Fruit fly (Drosophila melanogaster) whole organism, wandering third instar larva: ENCODE measurements around the gene CG10674.
A peak's percentile ranks its signal among the peaks of the same experiment; 100 is the strongest.

ENCODE experiments used
- Abd-B ChIP-seq: fragments of >200 bp; optimal IDR thresholded peaks from 2 replicates; lab custom pipeline; 2017; ENCODE audit warnings: missing biosample characterization, missing genetic modification characterization
- CG32264 ChIP-seq: fragments of 200-800 bp; sonication (Bioruptor generic); optimal IDR thresholded peaks from 2 replicates; lab custom pipeline; 2016; ENCODE audit warnings: missing biosample characterization, missing genetic modification characterization
- CG9705 ChIP-seq: fragments of 200-800 bp; sonication (Bioruptor generic); optimal IDR thresholded peaks from 2 replicates; lab custom pipeline; 2018; ENCODE audit warnings: missing biosample characterization, mild to moderate bottlenecking, missing genetic modification characterization
- CrebA ChIP-seq: fragments of 200-800 bp; sonication (Bioruptor generic); optimal IDR thresholded peaks from 2 replicates; lab custom pipeline; 2016; ENCODE audit warnings: missing biosample characterization, mild to moderate bottlenecking, missing genetic modification characterization, borderline replicate concordance
- Dfd ChIP-seq: fragments of >200 bp; optimal IDR thresholded peaks from 2 replicates; lab custom pipeline; 2017; ENCODE audit warnings: missing biosample characterization, missing genetic modification characterization
- Dif ChIP-seq: fragments of 200-275, 200-300 bp; sonication (Bioruptor generic); optimal IDR thresholded peaks from 2 replicates; lab custom pipeline; 2018; ENCODE audit warnings: missing biosample characterization, missing genetic modification characterization; ENCODE audit not compliant: partially characterized antibody
- GATAd ChIP-seq: sonication (Bioruptor generic); optimal IDR thresholded peaks from 2 replicates; lab custom pipeline; 2016; ENCODE audit warnings: missing biosample characterization, missing genetic modification characterization
- HLH106 ChIP-seq: fragments of 200-800 bp; optimal IDR thresholded peaks from 3 replicates; lab custom pipeline; 2019; ENCODE audit warnings: missing biosample characterization, mild to moderate bottlenecking, missing genetic modification characterization, moderate library complexity
- Hnf4 ChIP-seq: fragments of 200-800 bp; sonication (Bioruptor generic); optimal IDR thresholded peaks from 2 replicates; lab custom pipeline; 2016; ENCODE audit warnings: missing biosample characterization, mild to moderate bottlenecking, missing genetic modification characterization
- Hr78 ChIP-seq: fragments of >200 bp; optimal IDR thresholded peaks from 2 replicates; lab custom pipeline; 2017; ENCODE audit warnings: missing biosample characterization, missing genetic modification characterization
- Hr83 ChIP-seq: fragments of 200-300 bp; sonication (Bioruptor generic); optimal IDR thresholded peaks from 2 replicates; lab custom pipeline; 2016; ENCODE audit warnings: missing biosample characterization, mild to moderate bottlenecking, missing genetic modification characterization, moderate library complexity; ENCODE audit not compliant: poor library complexity, severe bottlenecking
- Jra ChIP-seq: sonication (Bioruptor generic); optimal IDR thresholded peaks from 2 replicates; lab custom pipeline; 2016; ENCODE audit warnings: missing biosample characterization, missing genetic modification characterization
- Mio ChIP-seq: sonication (Bioruptor generic); optimal IDR thresholded peaks from 2 replicates; lab custom pipeline; 2016; ENCODE audit warnings: missing biosample characterization, missing genetic modification characterization
- Myc ChIP-seq: fragments of >200 bp; optimal IDR thresholded peaks from 2 replicates; lab custom pipeline; 2017
- N ChIP-seq: fragments of >200 bp; optimal IDR thresholded peaks from 2 replicates; lab custom pipeline; 2018; ENCODE audit warnings: missing biosample characterization, missing external identifiers, missing genetic modification characterization
- OdsH ChIP-seq: fragments of 200-800 bp; sonication (Bioruptor generic); optimal IDR thresholded peaks from 2 replicates; lab custom pipeline; 2016; ENCODE audit warnings: missing biosample characterization, mild to moderate bottlenecking, missing genetic modification characterization
- Rel ChIP-seq, 2 experiments: fragments of 200-800 bp; sonication (Bioruptor generic) in 1 of 2; optimal IDR thresholded peaks; 2 replicates in 1 of 2; 3 replicates in 1 of 2; lab custom pipeline; 2016 to 2019; ENCODE audit warnings: mild to moderate bottlenecking in 2 of 2, missing biosample characterization in 2 of 2, missing genetic modification characterization in 2 of 2, moderate library complexity in 1 of 2
- Sp1 ChIP-seq: fragments of 200-800 bp; sonication (Bioruptor generic); optimal IDR thresholded peaks from 3 replicates; lab custom pipeline; 2019; ENCODE audit warnings: missing biosample characterization, mild to moderate bottlenecking, missing genetic modification characterization, moderate library complexity
- Vsx2 ChIP-seq: fragments of 200-300, 225-300 bp; sonication (Bioruptor generic); optimal IDR thresholded peaks from 2 replicates; lab custom pipeline; 2018; ENCODE audit warnings: missing biosample characterization, missing genetic modification characterization; ENCODE audit not compliant: partially characterized antibody
- br ChIP-seq: fragments of 200-800 bp; sonication (Bioruptor generic); optimal IDR thresholded peaks from 2 replicates; lab custom pipeline; 2016; ENCODE audit warnings: missing biosample characterization, missing genetic modification characterization
- brk ChIP-seq: fragments of 200-800 bp; sonication (Bioruptor generic); optimal IDR thresholded peaks from 2 replicates; lab custom pipeline; 2016; ENCODE audit warnings: missing biosample characterization, mild to moderate bottlenecking, missing genetic modification characterization
- dl ChIP-seq, 2 experiments: fragments of 175-275, 200-275 bp in 1 of 2; fragments of 200-275 bp in 1 of 2; sonication (Bioruptor generic); optimal IDR thresholded peaks; lab custom pipeline; 2018; ENCODE audit warnings: mild to moderate bottlenecking in 2 of 2, missing biosample characterization in 2 of 2, missing genetic modification characterization in 2 of 2, moderate library complexity in 2 of 2; ENCODE audit not compliant: partially characterized antibody in 2 of 2, insufficient read depth in 1 of 2
- dmrt93B ChIP-seq: fragments of 200-800 bp; sonication (Bioruptor generic); optimal IDR thresholded peaks from 2 replicates; lab custom pipeline; 2018; ENCODE audit warnings: missing biosample characterization, mild to moderate bottlenecking, missing genetic modification characterization
- dsf ChIP-seq: sonication (Bioruptor generic); optimal IDR thresholded peaks from 2 replicates; lab custom pipeline; 2016; ENCODE audit warnings: missing biosample characterization, missing genetic modification characterization, borderline replicate concordance
- ey ChIP-seq: fragments of 200-800 bp; sonication (Bioruptor generic); optimal IDR thresholded peaks from 2 replicates; lab custom pipeline; 2016; ENCODE audit warnings: missing biosample characterization, missing genetic modification characterization
- foxo ChIP-seq, 2 experiments: fragments of 200-800 bp; sonication (Bioruptor generic); optimal IDR thresholded peaks; 2 replicates in 1 of 2; 3 replicates in 1 of 2; lab custom pipeline; 2016 to 2017; ENCODE audit warnings: missing biosample characterization in 2 of 2, missing genetic modification characterization in 2 of 2
- fru ChIP-seq: fragments of 200-800 bp; sonication (Bioruptor generic); optimal IDR thresholded peaks from 3 replicates; lab custom pipeline; 2016; ENCODE audit warnings: missing biosample characterization, mild to moderate bottlenecking, missing genetic modification characterization
- h ChIP-seq: fragments of 200-800 bp; sonication (Bioruptor generic); optimal IDR thresholded peaks from 3 replicates; lab custom pipeline; 2016; ENCODE audit warnings: missing biosample characterization, mild to moderate bottlenecking, missing genetic modification characterization
- jim ChIP-seq: fragments of 175-275, 200-325 bp; sonication (Bioruptor generic); optimal IDR thresholded peaks from 2 replicates; lab custom pipeline; 2016; ENCODE audit warnings: missing biosample characterization, mild to moderate bottlenecking, missing genetic modification characterization
- lola ChIP-seq: fragments of >200 bp; optimal IDR thresholded peaks from 2 replicates; lab custom pipeline; 2017; ENCODE audit warnings: missing biosample characterization, missing genetic modification characterization
- pan ChIP-seq: fragments of >200 bp; optimal IDR thresholded peaks from 2 replicates; lab custom pipeline; 2017
- psq ChIP-seq: fragments of 200-800 bp; sonication (Bioruptor generic); optimal IDR thresholded peaks from 3 replicates; lab custom pipeline; 2017; ENCODE audit warnings: missing biosample characterization, mild to moderate bottlenecking, missing genetic modification characterization, moderate library complexity
- rgr ChIP-seq: fragments of 200-800 bp; sonication (Bioruptor generic); optimal IDR thresholded peaks from 3 replicates; lab custom pipeline; 2016; ENCODE audit warnings: missing biosample characterization, mild to moderate bottlenecking, missing genetic modification characterization
- sage ChIP-seq: fragments of 200-800 bp; sonication (Bioruptor generic); optimal IDR thresholded peaks from 2 replicates; lab custom pipeline; 2016; ENCODE audit warnings: missing biosample characterization, mild to moderate bottlenecking, missing genetic modification characterization
- sv ChIP-seq: fragments of 200-800 bp; sonication (Bioruptor generic); optimal IDR thresholded peaks from 3 replicates; lab custom pipeline; 2016; ENCODE audit warnings: missing biosample characterization, missing genetic modification characterization
- tai ChIP-seq: sonication (Bioruptor generic); optimal IDR thresholded peaks from 2 replicates; lab custom pipeline; 2016; ENCODE audit warnings: missing biosample characterization, missing genetic modification characterization
- usp ChIP-seq: fragments of >200 bp; optimal IDR thresholded peaks from 2 replicates; lab custom pipeline; 2017; ENCODE audit warnings: missing biosample characterization, missing genetic modification characterization
- woc ChIP-seq: sonication (Bioruptor generic); optimal IDR thresholded peaks from 2 replicates; lab custom pipeline; 2016; ENCODE audit warnings: missing biosample characterization, mild to moderate bottlenecking, missing genetic modification characterization

CG10674 gene

dm6 chr3L:5141380-5142101 lies 5.4 kb upstream of the CG10674 start, which contains the start of the genes Dhrs4 and Gdap1:
Gene Dhrs4 (minus strand): TSS chr3L:5141646.
Gene Gdap1 (plus strand): TSS chr3L:5141953.
- TF ChIP-seq Sp1 (GFP tag; lab: Kevin White, UChicago) (no peak), Myc (lab: Kevin White, UChicago) (peak; percentile 22)

- TF ChIP-seq CG9705 (GFP tag; lab: Kevin White, UChicago) = peak; percentile 100
- TF ChIP-seq OdsH (GFP tag; lab: Kevin White, UChicago) = peak; percentile 100
- TF ChIP-seq lola (GFP tag; lab: Kevin White, UChicago) = no peak
- TF ChIP-seq rgr (GFP tag; lab: Kevin White, UChicago) = peak; percentile 100
- TF ChIP-seq pan (lab: Kevin White, UChicago) = no peak
- TF ChIP-seq psq (GFP tag; lab: Kevin White, UChicago) = peak; percentile 99
- no peak for TF ChIP-seq Dfd (GFP tag; lab: Kevin White, UChicago)
- no peak for TF ChIP-seq N (GFP tag; lab: Kevin White, UChicago)
- TF ChIP-seq brk = no peak
- peak; percentile 100 for TF ChIP-seq Hnf4 (GFP tag; lab: Kevin White, UChicago)
- peak; percentile 100 for TF ChIP-seq GATAd (GFP tag; lab: Kevin White, UChicago)
- TF ChIP-seq dmrt93B (GFP tag; lab: Kevin White, UChicago) = peak; percentile 100
- no peak for TF ChIP-seq dl (GFP tag; optimal IDR thresholded peaks at IDR 0.05; lab: Kevin White, UChicago; ENCODE audit: insufficient read depth in 1 of 2, partially characterized antibody in 2 of 2)
- TF ChIP-seq Hr78 = no peak
- TF ChIP-seq jim = peak; percentile 95
- TF ChIP-seq Mio (GFP tag; lab: Kevin White, UChicago) = peak; percentile 96
- peak; percentile 96 for TF ChIP-seq woc (GFP tag; lab: Kevin White, UChicago)
- peak; percentile 59 for TF ChIP-seq Myc (lab: Kevin White, UChicago)
- peak; percentile 98 for TF ChIP-seq dsf (GFP tag; lab: Kevin White, UChicago)
- no peak for TF ChIP-seq usp (GFP tag; lab: Kevin White, UChicago)
- TF ChIP-seq Dif (GFP tag; lab: Kevin White, UChicago) = no peak
- TF ChIP-seq foxo (GFP tag; optimal IDR thresholded peaks at IDR 0.05; lab: Kevin White, UChicago) = peak; percentile 98 to 100
- no peak for TF ChIP-seq CrebA (GFP tag; lab: Kevin White, UChicago)
- peak; percentile 99 for TF ChIP-seq CG32264 (GFP tag; lab: Kevin White, UChicago)
- TF ChIP-seq sage (GFP tag; lab: Kevin White, UChicago) = peak; percentile 99
- TF ChIP-seq Sp1 (GFP tag; lab: Kevin White, UChicago) = peak; percentile 100
- no peak for TF ChIP-seq Abd-B (GFP tag; lab: Kevin White, UChicago)
- no peak for TF ChIP-seq tai
- peak; percentile 100 for TF ChIP-seq HLH106 (tag; lab: Kevin White, UChicago)
- peak; percentile 100 for TF ChIP-seq fru (GFP tag; lab: Kevin White, UChicago)
- TF ChIP-seq Hr83 (GFP tag; lab: Kevin White, UChicago) = peak; percentile 100
- peak; percentile 99 for TF ChIP-seq Jra
- TF ChIP-seq h = peak; percentile 100
- peak; percentile 100 for TF ChIP-seq br (GFP tag; lab: Kevin White, UChicago)
- no peak for TF ChIP-seq Vsx2 (GFP tag; lab: Kevin White, UChicago)
- peak; percentile 100 for TF ChIP-seq ey (GFP tag; lab: Kevin White, UChicago)
- TF ChIP-seq sv (GFP tag; lab: Kevin White, UChicago) = peak; percentile 100
- TF ChIP-seq Rel (GFP tag; optimal IDR thresholded peaks at IDR 0.05; lab: Kevin White, UChicago) = peak; percentile 97
- TF ChIP-seq Rel (tag; optimal IDR thresholded peaks at IDR 0.05; lab: Kevin White, UChicago) = peak; percentile 93
Measured at dm6 chr3L:5139312-5139711, 3.2 kb upstream of the CG10674 start, which contains the start of the genes Tcs5 and CHMP2B. Gene Tcs5 (minus strand): TSS chr3L:5139395. Gene CHMP2B (plus strand): TSS chr3L:5139619.
